Worm (Caenorhabditis elegans) whole organism, mixed stage, embryonic: Measurements from ENCODE around the gene scl-2.

ENCODE experiments used
- M03D4.4 ChIP-seq: sonication (generic microtip); optimal IDR thresholded peaks from 2 replicates; lab custom pipeline; 2017; ENCODE audit warnings: mild to moderate bottlenecking, missing genetic modification characterization, missing compliant biosample characterization
- bed-3 ChIP-seq: fragments of 200-800 bp; sonication (Bioruptor generic); optimal IDR thresholded peaks from 3 replicates; lab custom pipeline; 2018; ENCODE audit warnings: mild to moderate bottlenecking, missing genetic modification characterization, moderate library complexity, missing compliant biosample characterization
- blmp-1 ChIP-seq: fragments of 150-350 bp; optimal IDR thresholded peaks from 2 replicates; lab custom pipeline; 2014; ENCODE audit warnings: missing biosample characterization, missing genetic modification characterization
- ceh-39 ChIP-seq: fragments of 150-350 bp; optimal IDR thresholded peaks from 2 replicates; lab custom pipeline; 2014; ENCODE audit warnings: missing biosample characterization, missing genetic modification characterization
- ceh-43 ChIP-seq: fragments of 200-800 bp; sonication (Bioruptor generic); optimal IDR thresholded peaks from 2 replicates; lab custom pipeline; 2018; ENCODE audit warnings: mild to moderate bottlenecking, missing genetic modification characterization, moderate library complexity, missing compliant biosample characterization
- ceh-83 ChIP-seq: fragments of 200-800 bp; sonication (Bioruptor generic); optimal IDR thresholded peaks from 2 replicates; lab custom pipeline; 2018; ENCODE audit warnings: mild to moderate bottlenecking, missing genetic modification characterization, missing compliant biosample characterization
- ces-1 ChIP-seq: fragments of 150-350 bp; optimal IDR thresholded peaks from 2 replicates; lab custom pipeline; 2014; ENCODE audit warnings: missing biosample characterization, missing genetic modification reagents, missing genetic modification characterization
- cnd-1 ChIP-seq: fragments of 200-800 bp; sonication (Bioruptor generic); optimal IDR thresholded peaks from 2 replicates; lab custom pipeline; 2018; ENCODE audit warnings: mild to moderate bottlenecking, missing genetic modification characterization, missing compliant biosample characterization
- drap-1 ChIP-seq: fragments of 200-800 bp; sonication (Bioruptor generic); optimal IDR thresholded peaks from 3 replicates; lab custom pipeline; 2018; ENCODE audit warnings: mild to moderate bottlenecking, missing genetic modification characterization, missing compliant biosample characterization
- elt-1 ChIP-seq: sonication (generic microtip); optimal IDR thresholded peaks from 2 replicates; lab custom pipeline; 2017; ENCODE audit warnings: missing genetic modification characterization, mild to moderate bottlenecking, missing compliant biosample characterization, antibody characterized with exemption, moderate library complexity, borderline replicate concordance; ENCODE audit not compliant: insufficient read depth
- elt-3 ChIP-seq: fragments of 150-350 bp; optimal IDR thresholded peaks from 2 replicates; lab custom pipeline; 2014; ENCODE audit warnings: missing biosample characterization, missing genetic modification characterization
- flh-1 ChIP-seq: fragments of 200-800 bp; sonication (Bioruptor generic); optimal IDR thresholded peaks from 2 replicates; lab custom pipeline; 2018; ENCODE audit warnings: mild to moderate bottlenecking, missing genetic modification characterization, moderate library complexity, missing compliant biosample characterization
- ham-2 ChIP-seq: fragments of 200-800 bp; sonication (Bioruptor generic); optimal IDR thresholded peaks from 2 replicates; lab custom pipeline; 2018; ENCODE audit warnings: mild to moderate bottlenecking, missing genetic modification characterization, missing compliant biosample characterization
- hlh-1 ChIP-seq: fragments of 150-350 bp; optimal IDR thresholded peaks from 2 replicates; lab custom pipeline; 2014; ENCODE audit warnings: missing biosample characterization, missing genetic modification reagents, missing genetic modification characterization
- lin-13 ChIP-seq: fragments of 150-350 bp; optimal IDR thresholded peaks from 2 replicates; lab custom pipeline; 2014; ENCODE audit warnings: missing biosample characterization, missing genetic modification characterization
- lin-32 ChIP-seq: fragments of 200-800 bp; sonication (Bioruptor generic); optimal IDR thresholded peaks from 2 replicates; lab custom pipeline; 2018; ENCODE audit warnings: mild to moderate bottlenecking, missing genetic modification characterization, missing compliant biosample characterization
- lsy-2 ChIP-seq: fragments of 150-350 bp; optimal IDR thresholded peaks from 2 replicates; lab custom pipeline; 2014; ENCODE audit warnings: missing biosample characterization, missing genetic modification characterization
- mab-5 ChIP-seq: fragments of 150-350 bp; optimal IDR thresholded peaks from 2 replicates; lab custom pipeline; 2014; ENCODE audit warnings: missing biosample characterization, missing genetic modification characterization
- mep-1 ChIP-seq: fragments of 150-350 bp; optimal IDR thresholded peaks from 2 replicates; lab custom pipeline; 2017; ENCODE audit warnings: missing biosample characterization, missing genetic modification reagents, missing genetic modification characterization, inconsistent platforms
- mls-2 ChIP-seq: sonication (generic microtip); optimal IDR thresholded peaks from 2 replicates; lab custom pipeline; 2016; ENCODE audit warnings: mild to moderate bottlenecking, missing genetic modification characterization, moderate library complexity, missing compliant biosample characterization
- nhr-12 ChIP-seq: fragments of 150-350 bp; optimal IDR thresholded peaks from 2 replicates; lab custom pipeline; 2014; ENCODE audit warnings: missing biosample characterization, missing genetic modification characterization
- nhr-2 ChIP-seq: fragments of 150-350 bp; optimal IDR thresholded peaks from 2 replicates; lab custom pipeline; 2014; ENCODE audit warnings: missing biosample characterization, missing genetic modification characterization
- nhr-237 ChIP-seq: fragments of 150-350 bp; optimal IDR thresholded peaks from 2 replicates; lab custom pipeline; 2014; ENCODE audit warnings: missing biosample characterization, missing genetic modification characterization
- nhr-28 ChIP-seq: fragments of 150-350 bp; optimal IDR thresholded peaks from 2 replicates; lab custom pipeline; 2014; ENCODE audit warnings: missing biosample characterization, missing genetic modification characterization
- nhr-76 ChIP-seq: sonication (generic microtip); optimal IDR thresholded peaks from 2 replicates; lab custom pipeline; 2017; ENCODE audit warnings: missing biosample characterization, missing genetic modification characterization
- pha-4 ChIP-seq: fragments of 150-350 bp; optimal IDR thresholded peaks from 2 replicates; lab custom pipeline; 2018; ENCODE audit warnings: missing biosample characterization, missing genetic modification reagents, missing genetic modification characterization
- sem-2 ChIP-seq: fragments of 200-800 bp; sonication (Bioruptor generic); optimal IDR thresholded peaks from 2 replicates; lab custom pipeline; 2018; ENCODE audit warnings: mild to moderate bottlenecking, missing genetic modification characterization, missing compliant biosample characterization
- snpc-4 ChIP-seq: fragments of 150-350 bp; optimal IDR thresholded peaks from 2 replicates; lab custom pipeline; 2014; ENCODE audit warnings: missing biosample characterization, missing genetic modification characterization
- sptf-1 ChIP-seq: sonication (generic microtip); optimal IDR thresholded peaks from 2 replicates; lab custom pipeline; 2017; ENCODE audit warnings: mild to moderate bottlenecking, missing genetic modification characterization, moderate library complexity, missing compliant biosample characterization
- tbx-8 ChIP-seq: fragments of 200-800 bp; sonication (Bioruptor generic); optimal IDR thresholded peaks from 2 replicates; lab custom pipeline; 2018; ENCODE audit warnings: mild to moderate bottlenecking, missing genetic modification characterization, moderate library complexity, missing compliant biosample characterization
- unc-120 ChIP-seq: sonication (generic microtip); optimal IDR thresholded peaks from 2 replicates; lab custom pipeline; 2017; ENCODE audit warnings: missing genetic modification characterization, missing compliant biosample characterization; ENCODE audit not compliant: poor library complexity, severe bottlenecking
- unc-39 ChIP-seq: fragments of 150-350 bp; optimal IDR thresholded peaks from 2 replicates; lab custom pipeline; 2014; ENCODE audit warnings: missing biosample characterization, missing genetic modification characterization
- unc-62 ChIP-seq: fragments of 150-350 bp; optimal IDR thresholded peaks from 2 replicates; lab custom pipeline; 2014; ENCODE audit warnings: missing biosample characterization, missing genetic modification reagents, missing genetic modification characterization
- zip-8 ChIP-seq: fragments of 150-350 bp; optimal IDR thresholded peaks from 2 replicates; lab custom pipeline; 2014; ENCODE audit warnings: missing biosample characterization, missing genetic modification characterization
- ztf-11 ChIP-seq: fragments of 150-350 bp; optimal IDR thresholded peaks from 2 replicates; lab custom pipeline; 2014; ENCODE audit warnings: missing biosample characterization, missing genetic modification characterization

Gene scl-2

DNA sequence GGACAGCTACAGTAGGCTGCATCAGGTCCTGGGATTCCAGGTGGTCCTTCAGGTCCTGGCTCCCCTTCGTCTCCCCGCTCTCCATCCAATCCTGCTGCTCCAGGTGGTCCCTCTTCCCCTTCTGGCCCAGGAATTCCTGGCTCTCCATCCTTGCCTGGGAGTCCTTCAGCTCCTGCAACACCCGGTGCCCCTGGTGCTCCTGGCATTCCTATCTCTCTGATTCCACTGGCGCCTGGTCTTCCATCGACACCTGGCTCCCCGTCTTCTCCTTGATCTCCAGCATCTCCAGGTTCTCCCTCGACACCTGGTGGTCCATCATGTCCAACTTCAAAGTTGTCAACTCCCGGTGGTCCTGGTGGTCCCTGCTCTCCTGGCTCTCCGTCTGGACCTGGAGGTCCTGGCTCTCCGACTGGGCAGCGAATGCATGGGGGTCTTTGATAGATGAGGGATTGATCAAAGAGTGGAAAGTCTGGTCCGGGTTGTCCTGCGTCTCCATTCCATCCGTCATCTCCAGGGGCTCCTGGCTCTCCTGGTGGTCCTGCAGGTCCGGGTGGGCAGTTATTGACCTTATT, 32.2 kb downstream of the scl-2 start:
- TF ChIP-seq sptf-1 (peak; percentile 16), unc-39 (tag; lab: Kevin White, UChicago) (no peak)

DNA sequence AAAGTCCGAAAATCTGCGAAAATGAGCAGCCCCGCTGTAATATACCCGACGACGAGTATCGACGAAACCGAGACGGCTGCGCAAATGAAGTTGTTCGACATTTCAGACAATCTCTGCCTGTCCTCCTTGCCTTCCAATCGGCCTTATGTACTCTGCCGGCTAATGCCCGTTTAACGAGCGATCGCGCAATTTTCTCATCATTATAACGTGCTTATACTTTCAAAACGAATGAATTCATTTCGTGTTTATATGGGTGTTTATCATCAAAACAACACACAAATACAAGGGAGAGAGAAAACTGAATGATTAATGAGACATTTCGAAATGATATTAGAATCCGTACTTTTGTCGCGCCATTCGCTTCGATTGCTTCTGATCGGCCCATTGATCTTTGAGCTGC, 33.5 kb downstream of the scl-2 start, which contains the start of gene col-132:
col-132 (minus strand) TSS at position 101 of the 400 bp plus-strand sequence.
- TF ChIP-seq ham-2 (GFP tag; lab: Kevin White, UChicago) (no peak), lin-13 (tag; lab: Kevin White, UChicago) (no peak), mep-1 (tag; lab: Kevin White, UChicago) (no peak), snpc-4 (tag; lab: Kevin White, UChicago) (no peak), mab-5 (no peak), sptf-1 (no peak), ceh-43 (GFP tag; lab: Kevin White, UChicago) (no peak), ces-1 (GFP tag; lab: Kevin White, UChicago) (no peak), elt-1 (tag; lab: Kevin White, UChicago) (no peak), ceh-83 (GFP tag; lab: Kevin White, UChicago) (no peak)

DNA sequence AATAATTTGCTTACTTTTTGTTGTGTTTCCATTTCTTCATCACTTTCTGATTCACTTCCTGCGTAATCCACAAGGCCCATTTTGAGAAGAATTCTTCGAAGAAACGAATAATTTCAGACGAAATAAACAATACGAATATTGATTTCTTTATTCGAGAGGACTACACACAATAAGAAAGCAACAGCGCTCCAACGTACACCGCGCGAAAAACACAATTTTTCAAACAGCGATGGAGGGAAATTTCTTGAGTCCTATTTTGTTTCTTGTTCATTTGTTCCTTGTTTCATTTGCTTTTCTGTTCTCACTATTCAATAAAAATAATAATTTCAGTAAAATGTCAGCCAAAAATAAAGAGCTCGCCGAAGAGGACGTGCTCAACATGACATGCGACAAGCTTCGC, 36.2 kb downstream of the scl-2 start, which contains the start of the genes prcc-1 and C39E9.12:
prcc-1 (minus strand) TSS at position 119 of the 400 bp plus-strand sequence.
C39E9.12 (plus strand) TSS at position 331 of the 400 bp plus-strand sequence.
- TF ChIP-seq zip-8 (tag; lab: Kevin White, UChicago) (no peak), tbx-8 (GFP tag; lab: Kevin White, UChicago) (no peak), ztf-11 (no peak), M03D4.4 (tag; lab: Kevin White, UChicago) (no peak), mep-1 (tag; lab: Kevin White, UChicago) (peak; percentile 68), bed-3 (GFP tag; lab: Kevin White, UChicago) (no peak), nhr-28 (tag; lab: Kevin White, UChicago) (no peak), ham-2 (GFP tag; lab: Kevin White, UChicago) (no peak), nhr-237 (tag; lab: Kevin White, UChicago) (peak; percentile 70), sptf-1 (no peak), elt-3 (tag; lab: Kevin White, UChicago) (no peak), unc-39 (tag; lab: Kevin White, UChicago) (no peak), flh-1 (GFP tag; lab: Kevin White, UChicago) (no peak), sem-2 (no peak), nhr-12 (tag; lab: Kevin White, UChicago) (no peak), hlh-1 (peak; percentile 61), lin-13 (tag; lab: Kevin White, UChicago) (no peak), ceh-39 (peak; percentile 76), drap-1 (GFP tag; lab: Kevin White, UChicago) (no peak), ceh-83 (GFP tag; lab: Kevin White, UChicago) (no peak), nhr-2 (tag; lab: Kevin White, UChicago) (no peak), cnd-1 (tag; lab: Kevin White, UChicago) (no peak), nhr-76 (tag; lab: Kevin White, UChicago) (no peak), lin-32 (GFP tag; lab: Kevin White, UChicago) (no peak), ces-1 (GFP tag; lab: Kevin White, UChicago) (no peak), mab-5 (no peak), elt-1 (tag; lab: Kevin White, UChicago) (no peak), unc-62 (peak; percentile 33), mls-2 (tag; lab: Kevin White, UChicago) (no peak), ceh-43 (GFP tag; lab: Kevin White, UChicago) (no peak), unc-120 (tag; lab: Kevin White, UChicago) (no peak), snpc-4 (tag; lab: Kevin White, UChicago) (no peak), blmp-1 (no peak), lsy-2 (tag; lab: Kevin White, UChicago) (peak; percentile 71), pha-4 (peak; percentile 25)
